Worm (Caenorhabditis elegans) whole organism, early embryonic: ENCODE measurements around the gene try-1.
"Not testable (repeated sequence)": the region's sequence is repeated elsewhere in the genome, so short reads cannot be mapped to it uniquely, and the experiment has no call there.

Source experiments
- B0310.2 ChIP-seq: sonication (generic microtip); optimal IDR thresholded peaks from 2 replicates; lab custom pipeline; 2016; ENCODE audit warnings: mild to moderate bottlenecking, missing genetic modification characterization, missing compliant biosample characterization
- F13C5.2 ChIP-seq: sonication (generic microtip); optimal IDR thresholded peaks from 2 replicates; lab custom pipeline; 2017; ENCODE audit warnings: mild to moderate bottlenecking, missing genetic modification characterization, inconsistent platforms, missing compliant biosample characterization
- aly-1 ChIP-seq: sonication (generic microtip); optimal IDR thresholded peaks from 2 replicates; lab custom pipeline; 2016; ENCODE audit warnings: missing genetic modification characterization, missing compliant biosample characterization
- ama-1 ChIP-seq: fragments of 150-350 bp; optimal IDR thresholded peaks from 2 replicates; lab custom pipeline; 2014
- ceh-13 ChIP-seq: fragments of 200-800 bp; sonication (Bioruptor generic); optimal IDR thresholded peaks from 2 replicates; lab custom pipeline; 2018; ENCODE audit warnings: mild to moderate bottlenecking, missing genetic modification characterization, missing compliant biosample characterization
- ceh-36 ChIP-seq: sonication (generic microtip); optimal IDR thresholded peaks from 2 replicates; lab custom pipeline; 2016; ENCODE audit warnings: missing genetic modification characterization, inconsistent platforms, missing compliant biosample characterization
- ets-7 ChIP-seq: sonication (generic microtip); optimal IDR thresholded peaks from 2 replicates; lab custom pipeline; 2016; ENCODE audit warnings: missing genotype, missing genetic modification characterization, missing compliant biosample characterization
- flt-1 ChIP-seq: fragments of 200-800 bp; sonication (Bioruptor generic); IDR thresholded peaks from 2 replicates; pipeline ENCODE4 v1.3.6; 2022; ENCODE audit warnings: missing genetic modification characterization, missing compliant biosample characterization
- hmbx-1 ChIP-seq: sonication (generic microtip); optimal IDR thresholded peaks from 2 replicates; lab custom pipeline; 2016; ENCODE audit warnings: mild to moderate bottlenecking, missing genetic modification characterization, missing compliant biosample characterization
- hmg-4 ChIP-seq: fragments of 200-800 bp; sonication (Bioruptor generic); optimal IDR thresholded peaks from 2 replicates; lab custom pipeline; 2018; ENCODE audit warnings: mild to moderate bottlenecking, missing genetic modification characterization, missing compliant biosample characterization
- hnd-1 ChIP-seq: sonication (generic microtip); optimal IDR thresholded peaks from 2 replicates; lab custom pipeline; 2016; ENCODE audit warnings: missing genetic modification characterization, missing compliant biosample characterization
- pes-1 ChIP-seq: fragments of 200-800 bp; sonication (Bioruptor generic); IDR thresholded peaks from 2 replicates; pipeline ENCODE4 v1.3.6; 2022; ENCODE audit warnings: missing genetic modification reagents, missing genetic modification characterization, missing compliant biosample characterization
- scrt-1 ChIP-seq: fragments of 200-800 bp; sonication (Bioruptor generic); IDR thresholded peaks from 2 replicates; pipeline ENCODE4 v1.3.6; 2022; ENCODE audit warnings: missing genetic modification characterization, missing compliant biosample characterization
- sea-1 ChIP-seq: fragments of 200-800 bp; sonication (Bioruptor generic); conservative IDR thresholded peaks from 2 replicates; pipeline ENCODE4 v1.3.6; 2022; ENCODE audit warnings: missing genetic modification characterization, missing compliant biosample characterization
- tbx-11 ChIP-seq: fragments of 200-800 bp; sonication (Bioruptor generic); IDR thresholded peaks from 2 replicates; pipeline ENCODE4 v1.3.6; 2022; ENCODE audit warnings: missing genetic modification characterization, missing compliant biosample characterization
- tbx-37 ChIP-seq: fragments of 200-800 bp; sonication (Bioruptor generic); conservative IDR thresholded peaks from 2 replicates; pipeline ENCODE4 v1.3.6; 2022; ENCODE audit warnings: missing genetic modification reagents, missing genetic modification characterization, missing compliant biosample characterization
- tra-4 ChIP-seq: sonication (generic microtip); optimal IDR thresholded peaks from 2 replicates; lab custom pipeline; 2017; ENCODE audit warnings: missing genetic modification characterization, missing compliant biosample characterization

try-1 gene

ce11 chrII:4941541-4942206, 7.7 kb downstream of the try-1 start, which contains the start of gene ZK546.19:
Gene ZK546.19 (plus strand): TSS chrII:4941726.
- TF ChIP-seq tbx-37 (GFP tag; lab: Robert Waterston, UW) (no peak), ets-7 (tag; lab: Kevin White, UChicago) (no peak), ama-1 (no peak), B0310.2 (tag; lab: Kevin White, UChicago) (no peak), flt-1 (GFP tag; lab: Robert Waterston, UW) (no peak), sea-1 (GFP tag; lab: Robert Waterston, UW) (no peak), hnd-1 (tag; lab: Kevin White, UChicago) (no peak), ceh-36 (tag; lab: Kevin White, UChicago) (no peak), F13C5.2 (tag; lab: Kevin White, UChicago) (no peak), hmbx-1 (tag; lab: Kevin White, UChicago) (no peak), aly-1 (tag; lab: Kevin White, UChicago) (no peak)

DNA sequence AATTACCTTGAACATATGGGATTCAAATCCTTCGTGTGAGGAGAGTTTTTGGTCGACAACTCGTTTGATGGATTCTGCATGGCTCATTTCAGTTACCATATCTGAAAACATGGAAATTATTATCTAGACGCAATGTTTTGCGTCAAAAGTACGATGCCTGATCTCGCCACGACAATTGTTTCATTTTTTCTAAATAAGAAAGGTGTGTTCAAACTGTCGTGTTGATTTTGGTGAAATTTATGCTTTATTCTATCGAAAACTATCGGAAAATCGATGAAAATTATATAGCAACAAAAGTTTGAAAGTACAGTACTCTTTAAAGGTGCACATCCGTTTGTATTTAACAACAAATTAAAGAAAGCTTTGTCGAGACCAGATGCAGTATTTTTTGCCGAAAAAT, 8.3 kb downstream of the try-1 start, which contains the start of gene cblc-1:
TSS of gene cblc-1 (minus strand) at position 101 of the 400 bp plus-strand sequence.
- TF ChIP-seq sea-1 (GFP tag; lab: Robert Waterston, UW): no peak
- no peak for TF ChIP-seq tra-4 (tag; lab: Kevin White, UChicago)
- TF ChIP-seq hmg-4 (GFP tag; lab: Kevin White, UChicago): no peak
- no peak for TF ChIP-seq ceh-36 (tag; lab: Kevin White, UChicago)
- no peak for TF ChIP-seq aly-1 (tag; lab: Kevin White, UChicago)
- TF ChIP-seq B0310.2 (tag; lab: Kevin White, UChicago): no peak
- no peak for TF ChIP-seq tbx-37 (GFP tag; lab: Robert Waterston, UW)
- no peak for TF ChIP-seq hnd-1 (tag; lab: Kevin White, UChicago)
- TF ChIP-seq pes-1 (GFP tag; lab: Robert Waterston, UW): no peak
- no peak for TF ChIP-seq scrt-1 (GFP tag; lab: Robert Waterston, UW)
- no peak for TF ChIP-seq ceh-13 (GFP tag; lab: Kevin White, UChicago)
- no peak for TF ChIP-seq hmbx-1 (tag; lab: Kevin White, UChicago)
- no peak for TF ChIP-seq ama-1
- no peak for TF ChIP-seq ets-7 (tag; lab: Kevin White, UChicago)
- TF ChIP-seq flt-1 (GFP tag; lab: Robert Waterston, UW): no peak
- no peak for TF ChIP-seq F13C5.2 (tag; lab: Kevin White, UChicago)
- no peak for TF ChIP-seq tbx-11

DNA sequence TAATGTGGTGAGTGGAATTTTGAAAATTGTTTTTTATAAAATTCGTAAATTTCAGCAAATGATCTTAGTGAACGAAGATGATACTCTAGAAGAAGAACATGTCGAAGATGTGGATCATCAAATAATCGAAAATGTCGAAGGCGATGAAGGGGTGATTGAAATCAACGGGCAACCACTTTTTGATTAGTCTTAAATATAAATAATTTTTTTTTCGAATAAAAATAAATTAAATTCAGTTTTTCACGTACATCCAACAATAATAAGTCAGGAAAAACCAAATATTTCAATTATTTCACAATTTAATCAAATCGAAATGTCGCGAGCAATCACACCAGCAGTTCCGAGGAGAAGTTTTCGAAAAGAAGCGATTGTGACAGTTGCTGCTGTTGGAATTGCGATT, 11.6 kb downstream of the try-1 start, which contains the start of gene ZK546.4:
TSS of gene ZK546.4 (plus strand) at position 301 of the 400 bp plus-strand sequence.
- TF ChIP-seq sea-1 (GFP tag; lab: Robert Waterston, UW) (no peak), flt-1 (GFP tag; lab: Robert Waterston, UW) (no peak), ceh-36 (tag; lab: Kevin White, UChicago) (no peak), scrt-1 (GFP tag; lab: Robert Waterston, UW) (no peak), ets-7 (tag; lab: Kevin White, UChicago) (no peak)

- TF ChIP-seq pes-1 (GFP tag; lab: Robert Waterston, UW): no peak
- no peak for TF ChIP-seq aly-1 (tag; lab: Kevin White, UChicago)
- TF ChIP-seq ceh-36 (tag; lab: Kevin White, UChicago): no peak
- TF ChIP-seq tbx-11: no peak
- TF ChIP-seq F13C5.2 (tag; lab: Kevin White, UChicago): no peak
- TF ChIP-seq scrt-1 (GFP tag; lab: Robert Waterston, UW): no peak
- no peak for TF ChIP-seq B0310.2 (tag; lab: Kevin White, UChicago)
- TF ChIP-seq ets-7 (tag; lab: Kevin White, UChicago): no peak
- TF ChIP-seq ceh-13 (GFP tag; lab: Kevin White, UChicago): no peak
- no peak for TF ChIP-seq hmbx-1 (tag; lab: Kevin White, UChicago)
- TF ChIP-seq tbx-37 (GFP tag; lab: Robert Waterston, UW): no peak
- no peak for TF ChIP-seq hmg-4 (GFP tag; lab: Kevin White, UChicago)
- TF ChIP-seq ama-1: no peak
- TF ChIP-seq flt-1 (GFP tag; lab: Robert Waterston, UW): no peak
- TF ChIP-seq tra-4 (tag; lab: Kevin White, UChicago): no peak
- no peak for TF ChIP-seq sea-1 (GFP tag; lab: Robert Waterston, UW)
- TF ChIP-seq hnd-1 (tag; lab: Kevin White, UChicago): no peak
Observed at ce11 chrII:4935518-4935917, 13.8 kb downstream of the try-1 start, which contains the start of gene ZK546.5. Gene ZK546.5 (plus strand): TSS chrII:4935818.

DNA sequence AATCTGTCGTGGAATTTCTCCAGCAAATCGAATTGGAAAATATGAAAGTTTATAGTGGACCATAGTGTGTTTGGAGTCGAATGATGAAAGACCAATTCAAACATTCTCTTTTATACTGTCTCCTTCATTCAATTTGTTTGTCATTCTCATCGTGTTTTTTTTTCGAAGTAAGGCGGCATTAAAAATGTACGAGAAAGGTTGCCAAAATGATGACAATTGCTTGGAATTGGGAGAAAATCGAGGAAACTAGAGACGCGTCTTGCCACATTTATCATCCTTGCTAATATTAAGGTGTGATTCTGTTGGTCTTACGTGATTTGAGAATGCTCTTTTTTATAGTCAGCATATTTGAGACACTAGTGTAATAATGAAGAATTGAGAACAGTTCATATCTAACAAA, 14.4 kb downstream of the try-1 start, which contains the start of gene gst-30:
TSS of gene gst-30 (minus strand) at position 101 of the 400 bp plus-strand sequence.
- no peak for TF ChIP-seq B0310.2 (tag; lab: Kevin White, UChicago)
- no peak for TF ChIP-seq aly-1 (tag; lab: Kevin White, UChicago)

DNA sequence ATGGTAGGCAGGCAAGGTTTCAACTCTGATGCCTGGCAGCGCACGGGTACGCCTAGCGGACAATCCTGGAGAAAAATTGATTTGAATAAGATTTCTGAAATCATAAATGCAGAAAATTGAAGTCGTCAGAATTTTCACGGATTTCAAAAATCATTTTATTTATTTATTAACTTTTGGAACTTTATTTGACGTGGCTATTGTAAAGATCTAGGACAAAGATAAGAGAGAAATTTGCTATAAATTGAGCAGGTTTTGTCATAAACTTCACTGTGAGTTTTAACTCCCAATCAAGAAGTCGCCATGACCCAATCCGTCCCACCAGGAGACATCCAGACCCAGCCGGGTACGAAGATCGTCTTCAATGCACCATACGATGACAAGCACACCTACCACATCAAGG, 16.6 kb downstream of the try-1 start, which contains the start of gene msp-152:
TSS of gene msp-152 (plus strand) at position 301 of the 400 bp plus-strand sequence.
- not testable (repeated sequence) for TF ChIP-seq aly-1 (tag; lab: Kevin White, UChicago); ama-1; B0310.2 (tag; lab: Kevin White, UChicago)

DNA sequence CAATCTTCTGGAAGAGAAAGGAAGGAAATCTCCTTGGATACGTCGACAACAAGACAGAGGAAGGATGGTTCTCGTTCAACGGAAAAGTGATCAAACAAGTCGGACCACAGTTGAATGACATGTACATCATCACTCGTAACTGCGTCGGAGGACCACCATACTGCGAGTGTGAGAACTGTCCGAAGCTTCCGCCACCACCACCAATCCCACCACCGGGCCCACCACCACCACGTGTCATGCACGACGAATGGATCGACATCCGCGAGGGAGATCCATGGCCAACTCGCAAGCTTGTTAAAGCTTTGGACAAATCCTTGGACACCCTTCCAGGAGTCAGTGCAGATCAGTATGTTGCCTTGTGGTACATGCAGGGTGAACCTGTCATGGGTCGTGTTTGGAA, 18.0 kb downstream of the try-1 start:
- TF ChIP-seq ets-7 (tag; lab: Kevin White, UChicago): no peak
- TF ChIP-seq flt-1 (GFP tag; lab: Robert Waterston, UW): no peak
- TF ChIP-seq sea-1 (GFP tag; lab: Robert Waterston, UW): no peak
- no peak for TF ChIP-seq scrt-1 (GFP tag; lab: Robert Waterston, UW)
- TF ChIP-seq ceh-36 (tag; lab: Kevin White, UChicago): no peak
- TF ChIP-seq ama-1: no peak
